Worm (Caenorhabditis elegans) whole organism, L3 larva: ENCODE data around the gene srlf-19.

Experiments used
- R02D3.7 ChIP-seq: fragments of 150-350 bp; optimal IDR thresholded peaks from 2 replicates; lab custom pipeline; 2014; ENCODE audit warnings: missing biosample characterization, missing genetic modification characterization
- aly-2 ChIP-seq: fragments of 150-350 bp; optimal IDR thresholded peaks from 2 replicates; lab custom pipeline; 2014; ENCODE audit warnings: missing biosample characterization, missing genetic modification characterization
- ama-1 ChIP-seq: fragments of 150-350 bp; optimal IDR thresholded peaks from 2 replicates; lab custom pipeline; 2018
- egl-27 ChIP-seq: sonication (generic microtip); optimal IDR thresholded peaks from 4 replicates; lab custom pipeline; 2017; ENCODE audit warnings: missing biosample characterization, missing genetic modification reagents, missing genetic modification characterization
- nfya-1 ChIP-seq: sonication (generic microtip); optimal IDR thresholded peaks from 2 replicates; lab custom pipeline; 2017; ENCODE audit warnings: missing genetic modification characterization, mild to moderate bottlenecking, missing compliant biosample characterization, antibody characterized with exemption, moderate library complexity; ENCODE audit not compliant: insufficient read depth
- nhr-76 ChIP-seq: fragments of 150-350 bp; sonication (generic microtip); optimal IDR thresholded peaks from 5 replicates; lab custom pipeline; 2014; ENCODE audit warnings: missing biosample characterization, missing genetic modification characterization
- nhr-77 ChIP-seq: fragments of 150-350 bp; optimal IDR thresholded peaks from 2 replicates; lab custom pipeline; 2014; ENCODE audit warnings: missing biosample characterization, missing genetic modification characterization
- pha-4 ChIP-seq: fragments of 150-350 bp; optimal IDR thresholded peaks from 2 replicates; lab custom pipeline; 2014; ENCODE audit warnings: missing biosample characterization, missing genetic modification reagents, missing genetic modification characterization
- sea-2 ChIP-seq: fragments of 150-350 bp; sonication (generic microtip); optimal IDR thresholded peaks from 4 replicates; lab custom pipeline; 2014; ENCODE audit warnings: missing biosample characterization, missing genetic modification reagents, missing genetic modification characterization
- tbx-2 ChIP-seq: sonication (generic microtip); optimal IDR thresholded peaks from 2 replicates; lab custom pipeline; 2016; ENCODE audit warnings: mild to moderate bottlenecking, missing genetic modification characterization, missing compliant biosample characterization
- unc-62 ChIP-seq: fragments of 150-350 bp; sonication (generic microtip); optimal IDR thresholded peaks from 4 replicates; lab custom pipeline; 2014; ENCODE audit warnings: missing biosample characterization, missing genetic modification reagents, missing genetic modification characterization
- zag-1 ChIP-seq: fragments of 150-350 bp; optimal IDR thresholded peaks from 2 replicates; lab custom pipeline; 2014; ENCODE audit warnings: missing biosample characterization, missing genetic modification characterization
- ztf-11 ChIP-seq: fragments of 150-350 bp; optimal IDR thresholded peaks from 2 replicates; lab custom pipeline; 2014; ENCODE audit warnings: missing biosample characterization, missing genetic modification characterization
- ztf-4 ChIP-seq: fragments of 150-350 bp; optimal IDR thresholded peaks from 2 replicates; lab custom pipeline; 2014; ENCODE audit warnings: missing biosample characterization, missing genetic modification characterization

- TF ChIP-seq unc-62 (GFP tag; lab: Kevin White, UChicago) = no peak
- no peak for TF ChIP-seq ztf-11 (tag; lab: Kevin White, UChicago)
- TF ChIP-seq aly-2 (tag; lab: Kevin White, UChicago) = no peak
- no peak for TF ChIP-seq nhr-77 (tag; lab: Kevin White, UChicago)
- TF ChIP-seq sea-2 (GFP tag; lab: Kevin White, UChicago) = no peak
- no peak for TF ChIP-seq egl-27 (tag; lab: Kevin White, UChicago)
- no peak for TF ChIP-seq ama-1
- TF ChIP-seq tbx-2 (tag; lab: Kevin White, UChicago) = no peak
- no peak for TF ChIP-seq ztf-4 (tag; lab: Kevin White, UChicago)
- no peak for TF ChIP-seq R02D3.7 (tag; lab: Kevin White, UChicago)
- TF ChIP-seq nfya-1 (tag; lab: Kevin White, UChicago) = no peak
- no peak for TF ChIP-seq nhr-76 (tag; lab: Kevin White, UChicago)
- no peak for TF ChIP-seq pha-4 (tag; lab: Kevin White, UChicago)
- TF ChIP-seq zag-1 (tag; lab: Kevin White, UChicago) = no peak
Measured at ce11 chrV:467507-467906, 37.8 kb upstream of the srlf-19 start.
